Fruit fly (Drosophila melanogaster) whole organism, embryonic: ENCODE data around the gene CG11975.

Experiments used
- Ada2b ChIP-seq: fragments of 200-800 bp; sonication (Bioruptor generic); IDR thresholded peaks from 2 replicates; pipeline ENCODE4 v1.3.6; 2022; ENCODE audit warnings: missing biosample characterization, missing genetic modification characterization
- CG10267 ChIP-seq: fragments of 200-800 bp; sonication (Bioruptor generic); optimal IDR thresholded peaks from 2 replicates; lab custom pipeline; 2018; ENCODE audit warnings: missing biosample characterization, mild to moderate bottlenecking, missing genetic modification characterization, moderate library complexity
- CG11093 ChIP-seq: fragments of 200-800 bp; sonication (Bioruptor generic); IDR thresholded peaks from 3 replicates; pipeline ENCODE4 v1.3.6; 2022; ENCODE audit warnings: missing biosample characterization, missing genetic modification characterization
- CG12155 ChIP-seq: fragments of 200-800 bp; sonication (Bioruptor generic); optimal IDR thresholded peaks from 3 replicates; lab custom pipeline; 2016; ENCODE audit warnings: missing biosample characterization, missing genetic modification characterization
- CG13287 ChIP-seq: fragments of 200-800 bp; sonication (Bioruptor generic); IDR thresholded peaks from 2 replicates; pipeline ENCODE4 v1.3.6; 2022; ENCODE audit warnings: missing biosample characterization, missing genetic modification characterization; ENCODE audit not compliant: partially characterized antibody
- CG13624 ChIP-seq: fragments of 200-800 bp; sonication (Bioruptor generic); optimal IDR thresholded peaks from 2 replicates; lab custom pipeline; 2016; ENCODE audit warnings: missing biosample characterization, missing genetic modification characterization
- CG16813 ChIP-seq: fragments of 200-800 bp; sonication (Bioruptor generic); IDR thresholded peaks from 3 replicates; pipeline ENCODE4 v1.3.6; 2022; ENCODE audit warnings: missing biosample characterization, missing genetic modification characterization; ENCODE audit not compliant: partially characterized antibody
- CG17186 ChIP-seq: fragments of 200-800 bp; sonication (Bioruptor generic); optimal IDR thresholded peaks from 3 replicates; lab custom pipeline; 2017; ENCODE audit warnings: missing biosample characterization, missing genetic modification reagents, missing genetic modification characterization
- CG17361 ChIP-seq: fragments of 200-800 bp; sonication (Bioruptor generic); IDR thresholded peaks from 3 replicates; pipeline ENCODE4 v1.3.6; 2022; ENCODE audit warnings: missing biosample characterization, missing genetic modification characterization
- CG17912 ChIP-seq: fragments of 200-800 bp; sonication (Bioruptor generic); optimal IDR thresholded peaks from 2 replicates; lab custom pipeline; 2018; ENCODE audit warnings: missing biosample characterization, mild to moderate bottlenecking, missing genetic modification characterization
- CG18599 ChIP-seq: fragments of 200-800 bp; sonication (Bioruptor generic); optimal IDR thresholded peaks from 3 replicates; lab custom pipeline; 2017; ENCODE audit warnings: missing biosample characterization, missing genetic modification characterization, mild to moderate bottlenecking, moderate library complexity, missing genetic modification reagents
- CG33213 ChIP-seq: fragments of 200-800 bp; sonication (Bioruptor generic); optimal IDR thresholded peaks from 3 replicates; lab custom pipeline; 2016; ENCODE audit warnings: missing biosample characterization, missing genetic modification characterization
- CG34224 ChIP-seq: fragments of 200-800 bp; sonication (Bioruptor generic); IDR thresholded peaks from 3 replicates; pipeline ENCODE4 v1.3.6; 2022; ENCODE audit warnings: missing biosample characterization, missing genetic modification characterization; ENCODE audit not compliant: partially characterized antibody
- CG3847 ChIP-seq: fragments of 200-800 bp; sonication (Bioruptor generic); IDR thresholded peaks from 2 replicates; pipeline ENCODE4 v1.3.6; 2022; ENCODE audit warnings: missing biosample characterization, missing genetic modification characterization
- CG5245 ChIP-seq: fragments of 200-800 bp; sonication (Bioruptor generic); optimal IDR thresholded peaks from 3 replicates; lab custom pipeline; 2016; ENCODE audit warnings: missing biosample characterization, missing genetic modification characterization
- CG6791 ChIP-seq: fragments of 200-800 bp; sonication (Bioruptor generic); IDR thresholded peaks from 3 replicates; pipeline ENCODE4 v1.3.6; 2022; ENCODE audit warnings: missing biosample characterization, missing genetic modification characterization; ENCODE audit not compliant: partially characterized antibody
- CG8290 ChIP-seq, 3 experiments: fragments of 200-800 bp; sonication (Bioruptor generic); optimal IDR thresholded peaks; 2 replicates each; lab custom pipeline; 2016 to 2019; ENCODE audit warnings: missing biosample characterization in 3 of 3, missing genetic modification characterization in 3 of 3, mild to moderate bottlenecking in 2 of 3, moderate library complexity in 1 of 3
- CG8765 ChIP-seq: fragments of 200-800 bp; sonication (Bioruptor generic); IDR thresholded peaks from 2 replicates; pipeline ENCODE4 v1.3.6; 2022; ENCODE audit warnings: missing biosample characterization, missing genetic modification characterization
- CG9932 ChIP-seq: fragments of 200-800 bp; sonication (Bioruptor generic); IDR thresholded peaks from 2 replicates; pipeline ENCODE4 v1.3.6; 2022; ENCODE audit warnings: missing biosample characterization, missing genetic modification characterization
- Dek ChIP-seq: fragments of 200-800 bp; sonication (Bioruptor generic); optimal IDR thresholded peaks from 3 replicates; lab custom pipeline; 2019; ENCODE audit warnings: missing biosample characterization, mild to moderate bottlenecking, missing genetic modification characterization, moderate library complexity
- Dll ChIP-seq: fragments of 200-800 bp; sonication (Bioruptor generic); IDR thresholded peaks from 4 replicates; pipeline ENCODE4 v1.3.6; 2022; ENCODE audit warnings: missing biosample characterization, missing genetic modification characterization; ENCODE audit not compliant: partially characterized antibody
- Ets97D ChIP-seq: fragments of 200-800 bp; sonication (Bioruptor generic); optimal IDR thresholded peaks from 3 replicates; lab custom pipeline; 2016; ENCODE audit warnings: missing biosample characterization, missing genetic modification characterization
- HmgD ChIP-seq: fragments of 200-800 bp; sonication (Bioruptor generic); optimal IDR thresholded peaks from 3 replicates; lab custom pipeline; 2016; ENCODE audit warnings: missing biosample characterization, missing genetic modification characterization
- MTF-1 ChIP-seq: fragments of 200-800 bp; sonication (Bioruptor generic); optimal IDR thresholded peaks from 2 replicates; lab custom pipeline; 2018; ENCODE audit warnings: missing biosample characterization, mild to moderate bottlenecking, missing genetic modification characterization, borderline replicate concordance
- Mad ChIP-seq: fragments of 200-800 bp; sonication (Bioruptor generic); optimal IDR thresholded peaks from 2 replicates; lab custom pipeline; 2016; ENCODE audit warnings: missing biosample characterization, missing genetic modification characterization
- Meics ChIP-seq: fragments of 200-800 bp; sonication (Bioruptor generic); optimal IDR thresholded peaks from 2 replicates; lab custom pipeline; 2017; ENCODE audit warnings: missing biosample characterization, mild to moderate bottlenecking, missing genetic modification characterization
- Optix ChIP-seq: fragments of 200-800 bp; sonication (Bioruptor generic); IDR thresholded peaks from 3 replicates; pipeline ENCODE4 v1.3.6; 2022; ENCODE audit warnings: missing biosample characterization, missing genetic modification characterization
- Ssrp ChIP-seq: fragments of 200-800 bp; sonication (Bioruptor generic); optimal IDR thresholded peaks from 2 replicates; lab custom pipeline; 2018; ENCODE audit warnings: missing biosample characterization, mild to moderate bottlenecking, missing genetic modification characterization, moderate library complexity
- amos ChIP-seq: fragments of 200-800 bp; sonication (Bioruptor generic); IDR thresholded peaks from 2 replicates; pipeline ENCODE4 v1.3.6; 2022; ENCODE audit warnings: missing biosample characterization, missing genetic modification characterization; ENCODE audit not compliant: partially characterized antibody
- cwo ChIP-seq: fragments of 200-800 bp; sonication (Bioruptor generic); optimal IDR thresholded peaks from 3 replicates; lab custom pipeline; 2017; ENCODE audit warnings: missing biosample characterization, missing genetic modification characterization, mild to moderate bottlenecking, moderate library complexity, missing genetic modification reagents
- disco-r ChIP-seq: fragments of 200-800 bp; sonication (Bioruptor generic); optimal IDR thresholded peaks from 2 replicates; lab custom pipeline; 2016; ENCODE audit warnings: missing biosample characterization, missing genetic modification characterization
- dpn ChIP-seq, 2 experiments: fragments of 200-800 bp; sonication (Bioruptor generic); optimal IDR thresholded peaks; 3 replicates each; lab custom pipeline; 2016; ENCODE audit warnings: missing biosample characterization in 2 of 2, missing genetic modification characterization in 2 of 2
- ems ChIP-seq: fragments of 200-800 bp; sonication (Bioruptor generic); optimal IDR thresholded peaks from 3 replicates; lab custom pipeline; 2016; ENCODE audit warnings: missing biosample characterization, missing genetic modification characterization
- eyg ChIP-seq: fragments of 200-800 bp; sonication (Bioruptor generic); optimal IDR thresholded peaks from 3 replicates; lab custom pipeline; 2016; ENCODE audit warnings: missing biosample characterization, missing genetic modification characterization
- ftz-f1 ChIP-seq: fragments of 200-800 bp; sonication (Bioruptor generic); optimal IDR thresholded peaks from 2 replicates; lab custom pipeline; 2016; ENCODE audit warnings: missing biosample characterization, missing genetic modification characterization
- gcm2 ChIP-seq: fragments of 200-800 bp; sonication (Bioruptor generic); optimal IDR thresholded peaks from 2 replicates; lab custom pipeline; 2016; ENCODE audit warnings: missing biosample characterization, missing genetic modification characterization
- grau ChIP-seq: fragments of 200-800 bp; optimal IDR thresholded peaks from 3 replicates; lab custom pipeline; 2019; ENCODE audit warnings: missing biosample characterization, mild to moderate bottlenecking, missing genetic modification characterization, moderate library complexity
- gsb ChIP-seq: fragments of 200-800 bp; sonication (Bioruptor generic); IDR thresholded peaks from 2 replicates; pipeline ENCODE4 v1.3.6; 2022; ENCODE audit warnings: missing biosample characterization, missing genetic modification characterization
- gt ChIP-seq: fragments of 200-800 bp; sonication (Bioruptor generic); IDR thresholded peaks from 2 replicates; pipeline ENCODE4 v1.3.6; 2022; ENCODE audit warnings: missing biosample characterization, missing genetic modification characterization
- otp ChIP-seq: fragments of 200-800 bp; sonication (Bioruptor generic); IDR thresholded peaks from 3 replicates; pipeline ENCODE4, ENCODE4 v1.3.6; 2022; ENCODE audit warnings: missing biosample characterization, missing genetic modification characterization
- pita ChIP-seq: fragments of 200-800 bp; sonication (Bioruptor generic); optimal IDR thresholded peaks from 2 replicates; lab custom pipeline; 2017; ENCODE audit warnings: missing biosample characterization, mild to moderate bottlenecking, missing genetic modification characterization
- pum ChIP-seq: fragments of 200-800 bp; sonication (Bioruptor generic); optimal IDR thresholded peaks from 2 replicates; lab custom pipeline; 2016; ENCODE audit warnings: missing biosample characterization, missing genetic modification characterization
- rib ChIP-seq: fragments of 200-800 bp; sonication (Bioruptor generic); IDR thresholded peaks from 2 replicates; pipeline ENCODE4 v1.3.6; 2022; ENCODE audit warnings: missing biosample characterization, missing genetic modification characterization
- sens ChIP-seq: fragments of 200-800 bp; sonication (Bioruptor generic); peaks from one replicate; lab custom pipeline; 2016; ENCODE audit warnings: missing biosample characterization, missing genetic modification characterization
- so ChIP-seq: fragments of 200-800 bp; sonication (Bioruptor generic); IDR thresholded peaks from 3 replicates; pipeline ENCODE4 v1.3.6; 2022; ENCODE audit warnings: missing biosample characterization, missing genetic modification characterization
- tgo ChIP-seq: fragments of 200-800 bp; sonication (Bioruptor generic); IDR thresholded peaks from 3 replicates; pipeline ENCODE4 v1.3.6; 2022; ENCODE audit warnings: missing biosample characterization, missing genetic modification characterization
- trem ChIP-seq: fragments of 200-800 bp; optimal IDR thresholded peaks from 3 replicates; lab custom pipeline; 2019; ENCODE audit warnings: missing biosample characterization, mild to moderate bottlenecking, missing genetic modification characterization, moderate library complexity

The CG11975 gene

DNA sequence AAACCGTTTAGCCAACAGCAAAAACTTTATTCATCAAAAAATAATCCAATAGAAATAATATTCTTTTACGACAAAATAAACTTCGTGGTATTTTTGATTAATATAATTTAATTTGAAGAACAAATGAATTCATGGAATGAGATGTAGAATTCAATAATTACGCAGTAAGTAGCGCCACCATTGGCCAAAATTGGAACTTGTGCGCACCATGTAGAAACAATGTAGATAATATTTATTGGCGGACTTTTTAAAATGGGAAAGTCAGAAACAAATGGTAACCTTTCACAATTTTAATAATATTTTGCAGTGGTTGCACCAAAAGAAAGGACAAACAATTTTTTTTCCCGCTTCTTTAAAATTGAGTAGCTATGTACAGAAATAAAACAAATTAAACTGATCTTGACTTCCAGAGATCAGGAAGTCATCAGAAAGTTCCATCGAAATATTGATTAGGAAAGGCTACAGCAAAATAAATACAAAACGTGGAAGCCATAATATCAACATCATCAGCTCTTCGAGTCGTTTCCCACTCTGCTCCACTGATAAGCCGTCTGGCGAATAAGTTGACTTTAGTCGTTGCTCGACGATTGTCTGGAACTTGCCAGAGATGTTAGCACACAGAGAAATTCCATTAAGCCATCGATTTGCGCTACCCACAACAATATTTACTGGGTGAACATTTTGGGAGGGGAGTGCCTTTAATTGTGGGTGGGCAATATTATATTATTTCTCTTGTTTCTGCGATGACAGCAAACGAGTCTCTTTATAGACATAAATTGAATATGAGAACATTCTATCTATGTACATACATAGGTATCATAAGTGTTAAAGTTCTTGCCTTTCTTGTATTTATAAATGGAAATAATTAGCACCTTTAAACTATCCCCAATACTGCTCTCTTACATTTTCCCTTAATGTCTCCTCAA lies 12.9 kb upstream of the CG11975 start (continued):
- TF ChIP-seq trem (tag; lab: Kevin White, UChicago) (peak; percentile 27), CG34224 (no peak; the same call in 2 of the 3 replicates), CG13624 (peak; percentile 81), sens (GFP tag; lab: Kevin White, UChicago) (peak; percentile 53), disco-r (GFP tag; lab: Kevin White, UChicago) (no peak), Ets97D (GFP tag; lab: Kevin White, UChicago) (peak; percentile 9), cwo (GFP tag; lab: Kevin White, UChicago) (no peak), Meics (GFP tag; lab: Kevin White, UChicago) (peak; percentile 6), Dll (GFP tag; lab: Robert Waterston, UW) (no peak; the same call in 3 of the 4 replicates), CG17186 (peak; percentile 33), CG17912 (GFP tag; lab: Kevin White, UChicago) (peak; percentile 27), pum (GFP tag; lab: Kevin White, UChicago) (peak; percentile 8), gt (GFP tag; lab: Robert Waterston, UW) (no peak), pita (no peak), CG6791 (GFP tag; lab: Robert Waterston, UW) (0 out of 3 replicates have a peak, but pooled peaks have one; percentile 45), ftz-f1 (GFP tag; lab: Kevin White, UChicago) (no peak), rib (GFP tag; lab: Robert Waterston, UW) (0 out of 2 replicates have a peak, but pooled peaks have one; percentile 9), amos (peak; percentile 80), otp (GFP tag; lab: Robert Waterston, UW) (no peak), CG9932 (GFP tag; lab: Robert Waterston, UW) (no peak; the same call in 1 of the 2 replicates), dpn (GFP tag; optimal IDR thresholded peaks at IDR 0.05; lab: Kevin White, UChicago) (peak in 1 of 2 experiments; percentile 28), Ssrp (tag; lab: Kevin White, UChicago) (no peak), CG5245 (GFP tag; lab: Kevin White, UChicago) (no peak), ems (GFP tag; lab: Kevin White, UChicago) (peak; percentile 2), Mad (GFP tag; lab: Kevin White, UChicago) (peak; percentile 14), CG33213 (GFP tag; lab: Kevin White, UChicago) (peak; percentile 9), CG12155 (GFP tag; lab: Kevin White, UChicago) (peak; percentile 6), gcm2 (peak; percentile 3), tgo (GFP tag; lab: Robert Waterston, UW) (peak; percentile 28; the same call in 1 of the 3 replicates), CG10267 (peak; percentile 17), HmgD (GFP tag; lab: Kevin White, UChicago) (peak; percentile 11), CG18599 (GFP tag; lab: Kevin White, UChicago) (peak; percentile 26), CG16813 (GFP tag; lab: Robert Waterston, UW) (peak; percentile 60; the same call in 2 of the 3 replicates), CG8290 (GFP tag; optimal IDR thresholded peaks at IDR 0.05; lab: Kevin White, UChicago) (no peak), CG8290 (tag; optimal IDR thresholded peaks at IDR 0.05; lab: Kevin White, UChicago) (peak in 1 of 2 experiments; percentile 34), Dek (tag; lab: Kevin White, UChicago) (peak; percentile 69), CG11093 (GFP tag; lab: Robert Waterston, UW) (no peak), CG8765 (no peak), Optix (no peak), eyg (GFP tag; lab: Kevin White, UChicago) (no peak), grau (tag; lab: Kevin White, UChicago) (peak; percentile 38), gsb (GFP tag; lab: Robert Waterston, UW) (no peak), CG17361 (peak; percentile 35; the same call in 1 of the 3 replicates), so (GFP tag; lab: Robert Waterston, UW) (0 out of 3 replicates have a peak, but pooled peaks have one; percentile 27), CG13287 (GFP tag; lab: Robert Waterston, UW) (peak; percentile 2), CG3847 (GFP tag; lab: Robert Waterston, UW) (0 out of 2 replicates have a peak, but pooled peaks have one; percentile 15), MTF-1 (GFP tag; lab: Kevin White, UChicago) (no peak), Ada2b (no peak)
